Worm (Caenorhabditis elegans): Measurements from ENCODE around the gene F26F4.6.

F26F4.6 gene

ce11 chrIII:4881955-4882354 lies 11.5 kb downstream of the F26F4.6 start:
- TF ChIP-seq fos-1 (tag; optimal IDR thresholded peaks at IDR 0.05) (peak; percentile 24), nhr-77 (tag; optimal IDR thresholded peaks at IDR 0.05) (no peak)

DNA sequence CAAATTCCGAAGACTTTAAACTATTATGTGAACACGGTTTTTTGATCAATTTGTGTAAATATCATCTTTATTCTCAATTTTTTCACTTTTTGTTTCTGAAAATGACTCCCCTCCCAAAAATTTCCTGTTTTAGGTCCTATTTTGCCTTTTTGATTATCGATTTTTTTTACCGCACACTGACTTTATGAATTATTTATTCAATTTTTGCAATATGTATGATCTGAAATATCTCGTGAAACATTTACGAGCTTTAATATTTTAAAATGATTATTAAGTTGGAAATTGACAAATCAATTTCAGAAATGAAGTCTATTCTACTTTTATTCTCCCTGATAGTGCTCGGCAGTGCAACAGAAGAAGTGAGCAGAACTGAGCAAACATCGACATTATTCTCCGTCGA lies 14.0 kb downstream of the F26F4.6 start, which contains the start of gene C35D10.1:
Gene C35D10.1, plus strand, starts transcription at position 301 of the 400 bp plus-strand sequence.
- no peak for TF ChIP-seq ztf-1 (GFP tag; conservative IDR thresholded peaks at IDR 0.05)
- TF ChIP-seq unc-62 (GFP tag; optimal IDR thresholded peaks at IDR 0.05), result no peak
- no peak for TF ChIP-seq nhr-129 (tag; optimal IDR thresholded peaks at IDR 0.05)
- no peak for TF ChIP-seq nhr-21 (tag; optimal IDR thresholded peaks at IDR 0.05)
- TF ChIP-seq mab-5 (tag; optimal IDR thresholded peaks at IDR 0.05), result no peak
- TF ChIP-seq blmp-1 (tag; optimal IDR thresholded peaks at IDR 0.05; ENCODE audit: insufficient read depth), result no peak
- TF ChIP-seq mdl-1 (tag; optimal IDR thresholded peaks at IDR 0.05), result no peak
- no peak for TF ChIP-seq peb-1 (tag; optimal IDR thresholded peaks at IDR 0.05)

DNA sequence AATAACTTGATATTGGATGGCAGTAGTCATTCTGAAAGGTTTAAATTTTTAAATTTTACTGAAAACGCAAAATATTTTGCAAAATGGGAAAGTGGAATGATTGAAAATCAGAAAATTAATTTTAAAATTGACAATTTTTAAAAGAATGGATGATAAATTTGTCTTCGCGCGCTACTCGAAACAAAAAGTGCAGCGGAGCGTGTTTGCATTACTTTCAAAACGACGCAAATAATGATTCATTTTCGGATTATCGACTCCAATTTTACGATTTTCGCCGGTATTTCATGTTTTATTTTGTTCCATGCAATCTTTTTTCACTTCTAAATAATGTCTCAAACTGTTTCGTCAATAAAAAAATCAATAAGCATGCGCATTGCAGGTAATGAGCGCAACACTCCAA lies 15.2 kb downstream of the F26F4.6 start, which contains the start of the genes tost-1 and arx-6:
Gene tost-1, minus strand, starts transcription at position 31 of the 400 bp plus-strand sequence.
Gene arx-6, plus strand, starts transcription at position 378 of the 400 bp plus-strand sequence.
- TF ChIP-seq fos-1 (tag; optimal IDR thresholded peaks at IDR 0.05), result peak; percentile 68
- TF ChIP-seq nhr-21 (tag; optimal IDR thresholded peaks at IDR 0.05), result no peak
- TF ChIP-seq F13H6.1 (tag; optimal IDR thresholded peaks at IDR 0.05), result peak; percentile 1
- TF ChIP-seq R02D3.7 (tag; optimal IDR thresholded peaks at IDR 0.05), result no peak
- TF ChIP-seq lsy-2 (tag; optimal IDR thresholded peaks at IDR 0.05), result peak in 1 of 2 experiments; percentile 70
- peak; percentile 13 for TF ChIP-seq sma-3 (GFP tag; optimal IDR thresholded peaks at IDR 0.05)
- peak; percentile 54 for TF ChIP-seq nhr-129 (tag; optimal IDR thresholded peaks at IDR 0.05)
- TF ChIP-seq elt-3 (tag; optimal IDR thresholded peaks at IDR 0.05), result no peak
- no peak for TF ChIP-seq lin-11 (tag; optimal IDR thresholded peaks at IDR 0.05)
- TF ChIP-seq C34F6.9 (tag; optimal IDR thresholded peaks at IDR 0.05), result peak; percentile 66
- peak; percentile 15 for TF ChIP-seq mab-5 (tag; optimal IDR thresholded peaks at IDR 0.05)
- no peak for TF ChIP-seq egl-27 (tag; optimal IDR thresholded peaks at IDR 0.05)
- TF ChIP-seq gmeb-1 (tag; optimal IDR thresholded peaks at IDR 0.05), result peak; percentile 88
- peak; percentile 15 for TF ChIP-seq crh-2 (tag; optimal IDR thresholded peaks at IDR 0.05)
- peak; percentile 71 for TF ChIP-seq unc-55 (GFP tag; optimal IDR thresholded peaks at IDR 0.05)

- TF ChIP-seq R02D3.7 (tag; optimal IDR thresholded peaks at IDR 0.05) (no peak), nhr-129 (tag; optimal IDR thresholded peaks at IDR 0.05) (peak; percentile 50), sma-3 (GFP tag; optimal IDR thresholded peaks at IDR 0.05) (no peak), lin-11 (tag; optimal IDR thresholded peaks at IDR 0.05) (peak; percentile 4), C34F6.9 (tag; optimal IDR thresholded peaks at IDR 0.05) (peak; percentile 49), sma-9 (GFP tag; optimal IDR thresholded peaks at IDR 0.05) (peak; percentile 9), sma-9 (tag; optimal IDR thresholded peaks at IDR 0.05) (no peak)
These were observed 17.8 kb downstream of the F26F4.6 start for ce11 chrIII:4875663-4876062.

DNA sequence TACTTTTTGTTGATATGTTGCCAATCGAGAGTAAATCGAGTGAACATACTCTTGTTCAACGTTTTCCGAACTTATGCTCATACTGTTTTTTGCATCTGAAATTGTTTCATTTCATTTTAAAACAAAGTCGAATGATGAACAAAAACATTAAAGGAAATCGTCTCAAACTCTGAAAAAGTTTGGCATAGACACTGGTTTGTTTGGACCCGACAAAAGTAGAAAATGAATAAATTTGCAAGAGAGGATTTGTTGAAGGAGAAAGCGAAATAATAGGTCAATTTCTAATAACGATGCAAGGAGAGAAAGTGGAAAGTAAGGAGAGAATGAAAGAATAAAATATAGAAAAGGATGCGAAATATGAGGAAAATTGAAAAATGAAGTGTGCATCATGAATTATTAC lies 18.8 kb downstream of the F26F4.6 start, which contains the start of gene C35D10.12:
Gene C35D10.12, minus strand, starts transcription at position 101 of the 400 bp plus-strand sequence.
- TF ChIP-seq ceh-16 (tag; optimal IDR thresholded peaks at IDR 0.05) (no peak), lin-39 (tag; optimal IDR thresholded peaks at IDR 0.05) (no peak), zag-1 (tag; optimal IDR thresholded peaks at IDR 0.05) (no peak), R02D3.7 (tag; optimal IDR thresholded peaks at IDR 0.05) (no peak), Y55F3AM.14 (GFP tag; optimal IDR thresholded peaks at IDR 0.05) (no peak)

DNA sequence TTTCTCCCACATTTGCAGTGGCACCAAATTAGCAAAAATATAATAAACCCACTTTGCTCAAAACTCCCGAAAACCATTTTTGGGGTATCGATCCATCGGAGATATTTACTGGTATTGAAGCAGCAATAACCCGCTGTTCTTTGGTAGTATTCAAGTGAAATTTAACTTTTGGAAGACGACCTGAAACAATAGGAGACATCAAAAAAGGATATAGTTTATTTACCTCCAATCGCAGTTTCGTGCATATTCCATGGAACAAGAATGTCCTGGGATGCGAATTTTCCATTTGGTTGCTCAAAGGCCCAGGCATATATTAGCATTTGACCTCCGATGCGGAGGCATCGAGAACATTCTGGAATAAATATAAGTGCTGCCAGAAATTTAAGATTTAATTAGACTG lies 20.0 kb downstream of the F26F4.6 start:
- TF ChIP-seq nhr-6 (tag; optimal IDR thresholded peaks at IDR 0.05) (no peak), nhr-23 (tag; optimal IDR thresholded peaks at IDR 0.05) (no peak), unc-55 (GFP tag; optimal IDR thresholded peaks at IDR 0.05) (no peak), mab-5 (tag; optimal IDR thresholded peaks at IDR 0.05) (no peak), fos-1 (tag; optimal IDR thresholded peaks at IDR 0.05) (no peak), nhr-25 (tag; optimal IDR thresholded peaks at IDR 0.05) (no peak)

- TF ChIP-seq alr-1 (tag; optimal IDR thresholded peaks at IDR 0.05) (no peak), lin-13 (GFP tag; optimal IDR thresholded peaks at IDR 0.05) (no peak), ceh-82 (tag; optimal IDR thresholded peaks at IDR 0.05) (no peak), peb-1 (tag; optimal IDR thresholded peaks at IDR 0.05) (no peak), zag-1 (tag; optimal IDR thresholded peaks at IDR 0.05) (no peak), fos-1 (tag; optimal IDR thresholded peaks at IDR 0.05) (no peak), snpc-4 (tag; optimal IDR thresholded peaks at IDR 0.05) (no peak), crh-2 (tag; optimal IDR thresholded peaks at IDR 0.05) (no peak)
These were observed 23.0 kb downstream of the F26F4.6 start, which contains the start of gene gipc-1 for ce11 chrIII:4870478-4870877. Gene gipc-1 (plus strand): TSS chrIII:4870778.
